Worm (Caenorhabditis elegans): ENCODE data around the gene F40A3.1.

DNA sequence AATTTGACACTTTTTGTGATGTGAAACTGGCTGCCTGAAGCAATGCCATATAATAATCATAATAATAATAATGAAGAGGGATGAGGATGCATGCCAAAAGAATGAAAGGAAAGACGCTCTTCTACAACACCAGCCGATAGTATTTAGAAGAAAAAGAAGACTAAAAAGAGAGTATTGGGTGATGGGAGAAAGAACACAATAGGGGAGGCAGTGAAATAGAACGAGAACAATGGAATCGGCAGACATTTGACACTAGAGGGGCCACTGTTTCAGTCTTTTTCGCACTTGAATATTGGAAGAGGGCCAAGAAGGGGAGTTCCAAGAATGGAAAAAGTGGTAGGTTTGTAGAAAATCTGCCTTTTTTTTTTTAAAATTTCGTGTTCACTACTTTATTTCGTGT is 44.2 kb upstream of the F40A3.1 start, which contains the start of gene memo-1:
- TF ChIP-seq mdl-1 (tag; optimal IDR thresholded peaks at IDR 0.05) (no peak), unc-62 (GFP tag; optimal IDR thresholded peaks at IDR 0.05) (no peak), jun-1 (tag; optimal IDR thresholded peaks at IDR 0.05) (no peak), elt-1 (tag; optimal IDR thresholded peaks at IDR 0.05) (no peak), nhr-28 (tag; optimal IDR thresholded peaks at IDR 0.05) (no peak), ZK546.5 (tag; optimal IDR thresholded peaks at IDR 0.05) (no peak), fkh-10 (GFP tag; optimal IDR thresholded peaks at IDR 0.05) (no peak), pqm-1 (tag; optimal IDR thresholded peaks at IDR 0.05) (no peak), ama-1 (optimal IDR thresholded peaks at IDR 0.05) (no peak), daf-12 (tag; optimal IDR thresholded peaks at IDR 0.05) (no peak), ceh-16 (tag; optimal IDR thresholded peaks at IDR 0.05) (no peak), aly-2 (tag; optimal IDR thresholded peaks at IDR 0.05) (no peak), nhr-11 (tag; optimal IDR thresholded peaks at IDR 0.05) (no peak)
